Fruit fly (Drosophila melanogaster) S2 (cell line): ENCODE measurements around the gene CG10570.

Source experiments
- CG8478 ChIP-seq: fragments of >200 bp; optimal IDR thresholded peaks from 2 replicates; lab custom pipeline; 2018
- CTCF ChIP-seq, 2 experiments: fragments of >200 bp; optimal IDR thresholded peaks; 2 replicates each; lab custom pipeline; 2018

DNA sequence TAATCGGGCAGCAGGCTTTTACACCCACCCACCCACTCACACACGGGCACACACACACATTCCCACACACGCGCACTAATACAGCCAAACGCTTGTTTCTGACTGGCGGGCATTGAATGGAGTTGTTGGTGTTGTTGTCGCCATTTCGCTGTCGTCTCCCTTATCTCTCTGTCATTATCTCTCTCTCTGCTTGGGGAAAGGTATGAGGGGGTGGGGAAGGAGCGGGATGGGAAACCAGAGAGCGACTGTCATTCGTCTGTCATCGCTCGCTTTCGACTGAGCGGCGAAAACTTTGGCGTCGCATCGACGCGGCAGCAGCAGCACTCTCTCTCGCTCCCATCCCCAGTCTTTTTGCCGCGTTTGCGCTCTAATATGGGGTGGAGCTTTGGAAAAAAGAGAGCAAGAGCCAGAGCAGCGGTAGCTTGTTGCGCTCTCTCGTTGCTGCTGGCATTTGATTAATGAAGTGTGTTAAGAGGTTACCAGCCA, 15.1 kb downstream of the CG10570 start:
- TF ChIP-seq CTCF (optimal IDR thresholded peaks at IDR 0.05; lab: Kevin White, UChicago) (no peak), CG8478 (no peak)
